Fruit fly (Drosophila melanogaster) whole organism, pupa: ENCODE results near the gene pit.

Source experiments
- CG10348 ChIP-seq: fragments of 200-800 bp; sonication (Bioruptor generic); IDR thresholded peaks from 2 replicates; pipeline ENCODE4 v1.3.6; 2022; ENCODE audit warnings: missing biosample characterization, missing genetic modification characterization
- CG12605 ChIP-seq: fragments of 200-800 bp; sonication (Bioruptor generic); IDR thresholded peaks from 2 replicates; pipeline ENCODE4 v1.3.6; 2022; ENCODE audit warnings: missing biosample characterization, missing genetic modification characterization
- CG14655 ChIP-seq: fragments of 200-800 bp; sonication (Bioruptor generic); optimal IDR thresholded peaks from 3 replicates; lab custom pipeline; 2017; ENCODE audit warnings: mild to moderate bottlenecking, missing biosample characterization, missing genetic modification reagents, missing genetic modification characterization
- CG15710 ChIP-seq: fragments of 200-800 bp; sonication (Bioruptor generic); optimal IDR thresholded peaks from 2 replicates; lab custom pipeline; 2018; ENCODE audit warnings: missing biosample characterization, mild to moderate bottlenecking, missing genetic modification characterization, moderate library complexity
- CG32121 ChIP-seq: fragments of 200-800 bp; sonication (Bioruptor generic); IDR thresholded peaks from 2 replicates; pipeline ENCODE4 v1.3.6; 2022; ENCODE audit warnings: missing biosample characterization, missing genetic modification characterization
- CG4496 ChIP-seq: fragments of 200-800 bp; sonication (Bioruptor generic); IDR thresholded peaks from 3 replicates; pipeline ENCODE4 v1.3.6; 2022; ENCODE audit warnings: missing biosample characterization, missing genetic modification characterization
- D1 ChIP-seq: fragments of 200-800 bp; sonication (Bioruptor generic); optimal IDR thresholded peaks from 2 replicates; lab custom pipeline; 2018; ENCODE audit warnings: missing biosample characterization, mild to moderate bottlenecking, missing genetic modification characterization, moderate library complexity
- EcR ChIP-seq: fragments of 200-800 bp; sonication (Bioruptor generic); optimal IDR thresholded peaks from 3 replicates; lab custom pipeline; 2019; ENCODE audit warnings: missing biosample characterization, missing genetic modification characterization, mild to moderate bottlenecking, moderate library complexity, missing genetic modification reagents
- Ets98B ChIP-seq: fragments of 200-800 bp; sonication (Bioruptor generic); IDR thresholded peaks from 2 replicates; pipeline ENCODE4 v1.3.6; 2022; ENCODE audit warnings: missing biosample characterization, missing genetic modification characterization
- Pif1A ChIP-seq: fragments of 200-800 bp; sonication (Bioruptor generic); optimal IDR thresholded peaks from 3 replicates; lab custom pipeline; 2016; ENCODE audit warnings: missing biosample characterization, missing genetic modification characterization
- Pif1B ChIP-seq: fragments of 200-800 bp; sonication (Bioruptor generic); optimal IDR thresholded peaks from 3 replicates; lab custom pipeline; 2016; ENCODE audit warnings: missing biosample characterization, missing genetic modification characterization
- Snoo ChIP-seq: fragments of 200-800 bp; sonication (Bioruptor generic); optimal IDR thresholded peaks from 3 replicates; lab custom pipeline; 2017; ENCODE audit warnings: missing biosample characterization, mild to moderate bottlenecking, missing genetic modification characterization, inconsistent platforms
- rn ChIP-seq: fragments of 200-800 bp; sonication (Bioruptor generic); IDR thresholded peaks from 2 replicates; pipeline ENCODE4 v1.3.6; 2022; ENCODE audit warnings: missing biosample characterization, missing genetic modification characterization

dm6 chr3R:22067235-22067634 lies 33.1 kb downstream of the pit start:
- TF ChIP-seq D1: no peak
- no peak for TF ChIP-seq Pif1A (GFP tag; lab: Kevin White, UChicago)
- TF ChIP-seq Ets98B (GFP tag; lab: Robert Waterston, UW): no peak
- TF ChIP-seq CG12605 (GFP tag; lab: Robert Waterston, UW): no peak
- no peak for TF ChIP-seq rn
- no peak for TF ChIP-seq CG4496 (GFP tag; lab: Robert Waterston, UW)
- TF ChIP-seq CG32121: no peak
- TF ChIP-seq CG14655: no peak
- TF ChIP-seq Pif1B (GFP tag; lab: Kevin White, UChicago): no peak
- TF ChIP-seq CG10348 (GFP tag; lab: Robert Waterston, UW): no peak
- no peak for TF ChIP-seq Snoo (tag; lab: Kevin White, UChicago)
- no peak for TF ChIP-seq CG15710
- TF ChIP-seq EcR: no peak
